Fruit fly (Drosophila melanogaster): Measurements from ENCODE around the gene CG43231.

- TF ChIP-seq Chrac-16 (GFP tag; optimal IDR thresholded peaks at IDR 0.05), result no peak
- no peak for TF ChIP-seq CG6254 (GFP tag; optimal IDR thresholded peaks at IDR 0.05)
- TF ChIP-seq Dek (tag; optimal IDR thresholded peaks at IDR 0.05), result no peak
- TF ChIP-seq stwl (tag; optimal IDR thresholded peaks at IDR 0.05), result no peak
- TF ChIP-seq HLH4C (GFP tag; IDR thresholded peaks at IDR 0.05; ENCODE audit: partially characterized antibody), result no peak
- TF ChIP-seq CG17328 (GFP tag; IDR thresholded peaks at IDR 0.05), result no peak
- no peak for TF ChIP-seq fd102C (GFP tag; optimal IDR thresholded peaks at IDR 0.05)
- no peak for TF ChIP-seq chif (GFP tag; optimal IDR thresholded peaks at IDR 0.05)
- no peak for TF ChIP-seq D19B (GFP tag; optimal IDR thresholded peaks at IDR 0.05)
- no peak for TF ChIP-seq Abd-B (GFP tag; optimal IDR thresholded peaks at IDR 0.05)
These were observed 36.6 kb downstream of the CG43231 start for dm6 chr2L:17741123-17741522.
